Worm (Caenorhabditis elegans): ENCODE measurements around the gene ttr-23.

The ttr-23 gene

DNA sequence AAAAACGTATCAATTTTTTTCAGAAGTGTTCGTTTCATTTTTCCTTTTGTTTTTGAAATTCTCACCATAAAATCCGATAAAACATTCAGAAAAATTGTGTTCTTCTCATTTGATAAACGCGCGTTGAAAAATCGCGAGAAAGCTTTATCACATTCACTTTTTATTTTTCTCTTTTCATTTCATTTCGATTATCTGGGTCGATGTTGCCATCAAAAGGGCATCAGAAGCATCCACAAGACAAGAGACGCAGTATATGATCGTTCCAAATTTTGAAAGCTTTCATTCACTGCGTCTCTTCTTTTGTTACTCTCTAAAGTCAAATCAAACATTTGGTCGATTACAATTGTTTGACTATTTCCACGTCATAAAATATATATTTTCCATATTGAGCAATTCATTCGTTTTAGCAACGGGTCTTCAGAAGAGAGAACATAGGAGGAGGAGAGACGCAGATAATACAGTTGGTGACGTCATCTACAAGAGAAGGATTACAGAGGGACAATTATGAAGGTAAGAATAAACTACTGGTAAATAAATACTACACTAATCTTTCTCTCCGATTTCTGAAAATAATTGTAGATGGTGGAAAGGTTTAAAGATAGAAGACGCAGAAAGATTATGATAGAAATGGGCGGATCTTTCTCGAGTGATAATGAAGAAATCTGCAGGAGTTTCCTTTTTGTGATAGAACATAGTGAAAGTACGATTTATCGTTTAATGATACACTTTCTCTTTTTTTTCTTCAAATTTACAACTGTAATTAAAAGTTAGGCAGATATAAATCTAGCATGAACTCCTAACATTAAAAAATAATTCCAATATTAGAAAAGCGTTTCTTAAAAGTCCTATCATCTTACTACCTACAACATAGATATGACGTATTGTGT lies 12.6 kb upstream of the ttr-23 start, which contains the start of gene H27A22.1:
Gene H27A22.1, plus strand, starts transcription at position 505 of the 887 bp plus-strand sequence.
- no peak for TF ChIP-seq ham-2 (GFP tag; optimal IDR thresholded peaks at IDR 0.05)
- TF ChIP-seq drap-1 (GFP tag; optimal IDR thresholded peaks at IDR 0.05) = no peak
- TF ChIP-seq unc-120 (tag; optimal IDR thresholded peaks at IDR 0.05; ENCODE audit: poor library complexity, severe bottlenecking) = no peak
- no peak for TF ChIP-seq lin-32 (GFP tag; optimal IDR thresholded peaks at IDR 0.05)
- TF ChIP-seq elt-3 (tag; optimal IDR thresholded peaks at IDR 0.05) = no peak
- TF ChIP-seq blmp-1 (tag; optimal IDR thresholded peaks at IDR 0.05) = peak; percentile 32
- no peak for TF ChIP-seq mep-1 (tag; optimal IDR thresholded peaks at IDR 0.05)
- TF ChIP-seq mls-2 (tag; optimal IDR thresholded peaks at IDR 0.05) = no peak
- TF ChIP-seq tbx-8 (GFP tag; optimal IDR thresholded peaks at IDR 0.05) = no peak
- no peak for TF ChIP-seq elt-1 (tag; optimal IDR thresholded peaks at IDR 0.05; ENCODE audit: borderline replicate concordance, insufficient read depth)
- TF ChIP-seq bed-3 (GFP tag; optimal IDR thresholded peaks at IDR 0.05) = no peak
- TF ChIP-seq hlh-1 (tag; optimal IDR thresholded peaks at IDR 0.05) = no peak
- no peak for TF ChIP-seq snpc-4 (tag; optimal IDR thresholded peaks at IDR 0.05)
- no peak for TF ChIP-seq lsy-2 (tag; optimal IDR thresholded peaks at IDR 0.05)
- TF ChIP-seq ceh-39 (tag; optimal IDR thresholded peaks at IDR 0.05) = no peak
- TF ChIP-seq unc-62 (GFP tag; optimal IDR thresholded peaks at IDR 0.05) = no peak
- TF ChIP-seq nhr-2 (tag; optimal IDR thresholded peaks at IDR 0.05) = peak; percentile 6
- TF ChIP-seq zip-8 (tag; optimal IDR thresholded peaks at IDR 0.05) = peak; percentile 60
- no peak for TF ChIP-seq nhr-28 (tag; optimal IDR thresholded peaks at IDR 0.05)
- TF ChIP-seq sptf-1 (tag; optimal IDR thresholded peaks at IDR 0.05) = no peak
- no peak for TF ChIP-seq cnd-1 (tag; optimal IDR thresholded peaks at IDR 0.05)

DNA sequence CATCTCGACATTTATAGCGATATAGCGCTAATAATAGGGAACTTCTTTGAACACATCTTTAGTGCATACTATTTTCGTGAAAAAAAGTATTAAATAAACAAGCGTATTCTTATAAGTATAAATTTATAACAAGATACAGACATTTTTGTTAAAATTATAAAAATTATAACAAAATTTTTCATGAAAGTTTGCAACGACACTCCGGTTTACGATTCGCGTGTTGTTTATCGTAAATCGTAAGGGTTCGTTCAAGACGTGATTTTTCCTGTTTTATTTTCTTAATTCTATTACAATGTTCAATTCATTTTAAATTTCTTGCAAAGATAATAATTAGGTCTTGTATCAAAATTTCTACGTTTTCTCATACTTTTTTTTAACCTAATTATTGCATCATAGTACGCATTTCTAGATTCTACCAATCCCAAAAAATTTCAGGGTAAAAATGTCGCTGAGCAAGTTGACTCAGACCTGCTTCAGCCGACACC lies 9.1 kb upstream of the ttr-23 start, which contains the start of gene scpl-4:
Gene scpl-4, plus strand, starts transcription at position 435 of the 485 bp plus-strand sequence.
- TF ChIP-seq elt-3 (tag; optimal IDR thresholded peaks at IDR 0.05) (no peak), zip-8 (tag; optimal IDR thresholded peaks at IDR 0.05) (peak; percentile 36), hlh-1 (tag; optimal IDR thresholded peaks at IDR 0.05) (no peak)

DNA sequence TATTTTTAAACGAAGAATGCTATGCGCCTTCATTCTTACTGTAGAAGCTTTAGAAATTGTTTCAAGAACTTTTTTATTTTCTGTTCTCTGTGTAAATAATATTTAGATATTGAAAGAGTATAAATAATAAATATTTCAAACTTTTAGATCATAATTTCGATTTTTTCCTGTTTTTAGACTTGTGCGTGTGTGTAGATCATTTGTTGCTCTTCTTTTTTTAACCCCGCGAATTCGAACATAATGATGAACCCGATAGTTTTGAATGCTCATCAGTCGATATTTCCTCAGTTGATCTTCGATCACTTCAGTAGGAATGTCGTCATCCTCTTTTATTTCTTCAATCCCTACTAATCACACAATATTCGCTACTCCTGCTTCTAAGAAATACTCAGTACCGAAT lies 7.6 kb upstream of the ttr-23 start, which contains the start of gene T21C9.13:
Gene T21C9.13, plus strand, starts transcription at position 33 of the 400 bp plus-strand sequence.
- TF ChIP-seq blmp-1 (tag; optimal IDR thresholded peaks at IDR 0.05) = no peak
- no peak for TF ChIP-seq mab-5 (tag; optimal IDR thresholded peaks at IDR 0.05)
- no peak for TF ChIP-seq nhr-12 (tag; optimal IDR thresholded peaks at IDR 0.05)
- no peak for TF ChIP-seq mep-1 (tag; optimal IDR thresholded peaks at IDR 0.05)
- TF ChIP-seq ztf-11 (tag; optimal IDR thresholded peaks at IDR 0.05) = no peak
- no peak for TF ChIP-seq elt-1 (tag; optimal IDR thresholded peaks at IDR 0.05; ENCODE audit: borderline replicate concordance, insufficient read depth)
- TF ChIP-seq sem-2 (GFP tag; optimal IDR thresholded peaks at IDR 0.05) = no peak
- no peak for TF ChIP-seq nhr-28 (tag; optimal IDR thresholded peaks at IDR 0.05)
- no peak for TF ChIP-seq bed-3 (GFP tag; optimal IDR thresholded peaks at IDR 0.05)

DNA sequence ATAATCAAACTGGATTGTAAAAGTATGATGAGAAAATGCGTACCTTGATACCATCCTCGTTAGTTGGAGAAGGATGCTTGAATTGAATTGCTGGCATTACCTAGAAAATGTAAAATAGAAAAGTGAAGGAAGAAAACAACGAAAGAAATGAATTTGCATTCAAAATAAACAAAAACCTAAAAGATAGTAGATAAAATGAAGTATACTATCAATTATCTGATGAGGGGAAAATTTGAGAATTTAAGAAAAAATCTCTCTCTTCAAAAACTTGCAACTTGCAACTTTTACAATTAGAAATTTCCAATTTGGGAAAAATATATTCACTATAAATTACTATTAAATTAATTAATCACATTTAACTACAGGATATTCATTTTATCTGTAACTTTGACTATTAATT lies 5.2 kb upstream of the ttr-23 start, which contains the start of gene T21C9.11:
Gene T21C9.11, minus strand, starts transcription at position 101 of the 400 bp plus-strand sequence.
- TF ChIP-seq ces-1 (GFP tag; optimal IDR thresholded peaks at IDR 0.05) (no peak), drap-1 (GFP tag; optimal IDR thresholded peaks at IDR 0.05) (no peak), blmp-1 (tag; optimal IDR thresholded peaks at IDR 0.05) (no peak), flh-1 (GFP tag; optimal IDR thresholded peaks at IDR 0.05) (no peak), ceh-83 (GFP tag; optimal IDR thresholded peaks at IDR 0.05) (no peak), pha-4 (tag; optimal IDR thresholded peaks at IDR 0.05) (no peak), nhr-76 (tag; optimal IDR thresholded peaks at IDR 0.05) (no peak), nhr-237 (tag; optimal IDR thresholded peaks at IDR 0.05) (no peak), lsy-2 (tag; optimal IDR thresholded peaks at IDR 0.05) (no peak), lin-13 (tag; optimal IDR thresholded peaks at IDR 0.05) (no peak), bed-3 (GFP tag; optimal IDR thresholded peaks at IDR 0.05) (no peak), ceh-43 (GFP tag; optimal IDR thresholded peaks at IDR 0.05) (no peak), unc-62 (GFP tag; optimal IDR thresholded peaks at IDR 0.05) (no peak), mls-2 (tag; optimal IDR thresholded peaks at IDR 0.05) (no peak)

All from whole organism, mixed stage, embryonic.